Worm (Caenorhabditis elegans): ENCODE measurements around the gene srab-25.
"Not testable (repeated sequence)": the region's sequence is repeated elsewhere in the genome, so short reads cannot be mapped to it uniquely, and the experiment has no call there.

Gene srab-25

DNA sequence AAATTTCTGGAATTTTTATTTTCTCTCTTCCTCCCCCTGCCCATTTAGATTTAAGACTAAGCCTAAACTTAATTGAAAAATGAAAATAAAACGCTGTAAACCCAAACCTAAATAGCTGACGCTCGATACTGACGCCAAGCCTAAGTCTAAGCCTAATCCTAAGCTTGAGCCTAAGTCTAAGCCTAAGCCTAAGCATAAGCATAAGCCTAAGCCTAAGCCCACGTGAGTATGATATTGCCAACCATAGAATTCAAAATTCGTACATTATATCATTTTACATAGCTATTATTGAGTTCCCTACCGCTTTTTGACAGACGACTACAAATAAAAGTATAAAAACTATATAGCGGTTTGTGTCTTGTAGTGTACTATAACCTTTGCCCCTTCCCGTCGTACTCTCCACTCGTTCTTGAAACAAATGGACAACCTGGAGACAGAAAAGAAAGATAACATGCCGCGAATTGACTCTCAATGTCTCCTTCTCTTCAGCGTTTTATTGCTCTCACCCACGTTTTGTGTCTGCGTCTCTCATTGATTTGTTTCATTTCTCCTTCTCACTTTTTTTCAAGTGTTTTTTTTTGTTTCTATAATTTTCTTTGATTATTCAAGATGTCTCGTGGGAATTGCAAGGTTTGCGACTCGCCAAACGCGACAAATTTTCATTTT, 2.4 kb upstream of the srab-25 start, which contains the start of gene nhr-256:
Gene nhr-256, plus strand, starts transcription at position 567 of the 666 bp plus-strand sequence.
- TF ChIP-seq unc-62 (GFP tag; optimal IDR thresholded peaks at IDR 0.05): no peak

DNA sequence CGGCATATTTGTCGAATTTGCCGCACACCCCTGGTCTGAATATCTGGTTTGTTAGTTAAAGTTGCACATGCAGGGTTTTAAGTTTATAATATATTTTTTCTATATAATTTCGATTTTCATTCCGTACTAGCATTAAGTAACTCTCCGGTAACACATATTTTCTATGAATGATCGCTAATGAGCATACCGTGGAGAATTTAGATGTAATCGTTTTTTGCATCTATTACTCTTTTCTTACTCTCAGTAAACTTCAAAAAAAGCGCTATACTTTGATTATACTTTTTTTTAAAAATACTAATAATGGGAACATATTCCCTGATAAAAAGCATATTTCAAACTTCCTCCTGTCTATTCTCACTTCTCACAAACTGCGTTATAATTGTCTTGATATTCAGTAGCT, 6.4 kb downstream of the srab-25 start, which contains the start of gene str-160:
Gene str-160, plus strand, starts transcription at position 301 of the 400 bp plus-strand sequence.
- no peak for TF ChIP-seq unc-62 (GFP tag; optimal IDR thresholded peaks at IDR 0.05)

DNA sequence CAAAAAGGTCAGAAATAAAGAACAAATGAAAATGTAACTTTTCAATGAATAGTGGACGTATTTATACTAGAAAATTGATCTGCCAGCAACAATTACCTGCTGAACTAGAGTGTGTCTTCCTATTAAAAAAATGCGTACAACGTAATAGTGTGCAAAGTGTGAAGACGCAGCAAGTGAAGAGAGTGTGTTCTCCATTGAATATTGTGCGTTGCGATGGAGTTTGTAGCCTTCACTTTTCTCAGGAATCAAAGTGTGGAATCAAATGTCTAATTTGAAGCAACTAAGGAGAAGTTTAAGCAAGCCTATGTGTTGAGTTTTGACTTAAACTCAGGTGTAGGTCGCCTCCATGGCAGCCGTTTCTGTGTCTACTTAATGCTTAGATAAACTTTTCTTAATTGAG, 9.1 kb downstream of the srab-25 start, which contains the start of gene gst-21:
Gene gst-21, minus strand, starts transcription at position 101 of the 400 bp plus-strand sequence.
- TF ChIP-seq unc-62 (GFP tag; optimal IDR thresholded peaks at IDR 0.05): no peak

DNA sequence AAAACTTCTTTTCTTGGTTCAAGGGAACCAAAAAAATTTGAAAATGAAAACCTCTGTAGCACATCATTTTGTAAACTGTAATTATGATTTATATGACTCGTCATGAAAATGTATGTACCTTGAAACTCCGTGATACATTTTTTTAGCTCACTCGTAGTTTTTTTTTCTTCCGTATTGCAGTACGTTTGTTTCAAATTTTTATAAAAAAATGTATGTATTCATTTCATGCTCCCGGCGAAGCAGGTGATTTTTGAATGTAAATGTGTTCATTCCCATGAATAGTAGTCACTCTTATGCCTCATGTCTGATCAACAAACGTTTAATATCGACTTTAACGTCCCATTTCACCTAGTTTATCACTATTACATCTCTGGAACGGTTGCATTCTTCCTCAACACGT, 15.6 kb downstream of the srab-25 start, which contains the start of gene sri-27:
Gene sri-27, plus strand, starts transcription at position 301 of the 400 bp plus-strand sequence.
- TF ChIP-seq unc-62 (GFP tag; optimal IDR thresholded peaks at IDR 0.05): no peak

DNA sequence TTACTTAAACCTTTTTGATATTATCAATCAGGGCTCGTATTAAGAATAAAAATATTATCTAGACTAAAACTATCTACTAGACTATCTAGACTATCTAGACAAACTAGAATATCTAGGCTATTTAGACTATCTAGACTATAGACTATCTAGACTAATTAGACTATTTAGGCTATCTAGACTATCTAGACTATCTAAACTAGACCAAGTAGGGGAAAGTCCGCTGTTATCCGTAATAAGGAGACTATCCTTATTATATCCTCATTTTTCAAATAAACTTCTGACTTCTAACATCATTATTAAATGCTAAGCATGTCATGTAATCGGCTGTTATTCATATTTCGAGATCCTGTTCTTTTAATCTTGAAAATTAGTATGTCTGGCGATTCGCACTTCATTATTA, 19.0 kb downstream of the srab-25 start, which contains the start of gene srw-101:
Gene srw-101, plus strand, starts transcription at position 301 of the 400 bp plus-strand sequence.
- TF ChIP-seq unc-62 (GFP tag; optimal IDR thresholded peaks at IDR 0.05): no peak

DNA sequence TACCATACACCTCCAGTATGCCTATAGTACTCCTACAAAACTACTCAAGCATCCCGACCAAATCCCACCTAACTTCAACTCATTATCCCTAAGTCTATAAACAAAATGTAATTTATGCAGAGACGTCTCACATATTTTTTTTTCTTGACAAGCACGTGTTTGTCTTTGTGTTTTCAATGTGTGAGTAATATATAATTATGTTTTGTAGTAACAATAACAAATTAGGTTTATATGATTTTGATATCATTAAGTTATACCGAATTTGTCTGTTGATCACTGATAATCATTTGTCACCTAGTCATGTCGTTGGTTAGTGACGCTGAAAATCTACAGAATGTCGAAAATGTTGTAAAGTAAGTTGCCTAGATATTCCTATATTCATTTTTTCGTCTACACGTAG, 21.0 kb downstream of the srab-25 start, which contains the start of gene srw-102:
Gene srw-102, plus strand, starts transcription at position 301 of the 400 bp plus-strand sequence.
- TF ChIP-seq unc-62 (GFP tag; optimal IDR thresholded peaks at IDR 0.05): no peak

DNA sequence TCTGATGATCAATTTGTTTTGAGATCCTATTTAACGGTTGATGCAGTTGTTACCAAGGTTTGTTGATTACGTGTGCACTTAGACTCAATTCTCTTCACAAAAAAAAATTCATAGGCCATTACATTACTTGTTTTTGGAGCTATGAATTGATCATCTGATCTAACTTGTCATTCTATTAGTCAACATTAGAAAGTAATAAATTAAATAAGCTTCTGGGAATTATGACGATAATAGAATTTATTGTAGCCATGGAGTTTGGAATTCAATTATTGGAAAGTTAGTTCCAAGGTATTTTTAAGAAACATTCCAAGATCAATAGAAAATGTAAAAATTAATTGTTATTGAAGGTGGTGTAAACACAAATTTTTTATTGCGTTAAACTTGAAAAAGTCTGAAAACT, 22.7 kb downstream of the srab-25 start:
- no peak for TF ChIP-seq unc-62 (GFP tag; optimal IDR thresholded peaks at IDR 0.05)

DNA sequence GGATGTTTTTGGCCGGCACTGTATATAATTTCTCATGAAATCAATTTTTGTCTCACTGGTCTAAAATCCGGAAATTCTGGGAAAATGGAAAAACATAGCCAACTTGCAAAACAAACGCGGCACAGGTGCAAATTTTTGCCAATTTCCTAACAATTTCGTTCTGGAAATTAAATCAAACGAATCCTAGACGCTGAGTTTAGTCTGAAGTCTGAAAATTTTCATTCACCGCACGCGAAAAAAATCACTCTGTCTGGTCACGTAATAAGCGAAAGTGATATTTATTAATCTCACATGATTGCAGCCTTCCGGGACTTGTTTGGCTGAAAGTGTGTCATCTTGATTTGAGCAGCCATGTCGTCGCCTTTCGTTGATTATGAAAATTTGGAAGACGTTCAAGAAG, 24.1 kb downstream of the srab-25 start, which contains the start of gene srw-103:
Gene srw-103, plus strand, starts transcription at position 301 of the 400 bp plus-strand sequence.
- TF ChIP-seq unc-62 (GFP tag; optimal IDR thresholded peaks at IDR 0.05): no peak

DNA sequence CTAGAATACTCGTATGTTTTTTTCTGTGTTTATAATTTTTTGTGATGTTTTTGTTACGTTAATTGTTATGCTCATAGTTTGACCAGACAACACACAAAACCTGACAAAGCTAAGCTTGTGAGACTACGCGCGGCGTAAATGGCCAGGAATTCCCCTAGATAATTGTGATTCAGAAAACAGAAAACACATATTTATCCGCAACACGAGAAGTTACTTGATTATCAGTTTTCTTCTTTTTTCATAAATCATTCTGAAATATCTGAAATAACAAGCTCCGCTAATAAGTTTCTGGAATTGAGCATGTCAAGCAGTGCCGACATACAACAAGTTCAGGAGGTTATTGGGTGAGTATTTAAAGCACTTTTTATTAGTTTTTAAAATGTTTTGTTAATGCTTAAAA, 30.1 kb downstream of the srab-25 start, which contains the start of gene srw-100:
Gene srw-100, plus strand, starts transcription at position 301 of the 400 bp plus-strand sequence.
- no peak for TF ChIP-seq unc-62 (GFP tag; optimal IDR thresholded peaks at IDR 0.05)

DNA sequence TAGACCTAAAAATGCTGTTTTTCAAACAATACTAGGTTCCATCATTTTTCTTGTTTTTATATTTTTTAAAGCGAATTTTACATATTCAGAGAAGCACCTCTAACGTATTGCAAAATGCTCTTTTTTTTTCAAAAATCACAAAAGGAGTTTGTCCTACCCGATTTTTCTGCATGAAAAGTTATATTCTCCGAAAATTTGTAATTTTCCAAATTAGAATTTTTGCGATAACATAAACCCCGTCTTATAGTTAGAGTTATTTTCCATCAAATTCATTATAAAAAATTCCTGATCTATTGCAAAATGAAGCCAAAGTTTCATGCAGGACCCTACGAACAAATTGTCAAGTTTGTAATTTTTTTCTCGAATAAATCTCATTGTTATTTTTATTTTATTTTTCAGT, 32.5 kb downstream of the srab-25 start, which contains the start of gene srw-99:
Gene srw-99, plus strand, starts transcription at position 301 of the 400 bp plus-strand sequence.
- TF ChIP-seq unc-62 (GFP tag; optimal IDR thresholded peaks at IDR 0.05): no peak

DNA sequence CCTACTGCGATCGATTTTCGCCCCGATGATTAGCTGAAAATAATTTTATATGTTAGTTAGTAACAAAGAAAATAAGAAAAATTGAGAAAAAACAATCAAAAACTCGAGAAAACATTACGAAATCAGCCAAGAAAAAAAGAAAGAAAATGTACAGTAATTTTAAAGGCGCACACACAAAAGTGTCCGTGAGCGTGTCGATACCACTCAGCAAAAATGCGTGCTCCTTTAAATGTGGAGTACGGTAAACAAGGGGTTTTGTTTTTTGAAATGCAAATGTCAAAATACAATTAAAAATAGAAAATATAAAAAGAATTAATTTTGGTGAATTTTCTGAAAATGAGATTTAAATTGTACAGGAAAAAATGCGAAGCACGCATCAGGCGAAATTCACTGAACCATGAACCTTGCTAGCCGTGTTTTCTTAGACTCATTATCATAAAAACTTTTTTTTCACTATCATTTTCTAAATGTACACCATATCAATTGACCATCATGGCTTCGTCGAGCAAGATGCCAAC, 39.3 kb downstream of the srab-25 start, which contains the start of gene srw-90:
Gene srw-90, plus strand, starts transcription at position 468 of the 518 bp plus-strand sequence.
- no peak for TF ChIP-seq unc-62 (GFP tag; optimal IDR thresholded peaks at IDR 0.05)

DNA sequence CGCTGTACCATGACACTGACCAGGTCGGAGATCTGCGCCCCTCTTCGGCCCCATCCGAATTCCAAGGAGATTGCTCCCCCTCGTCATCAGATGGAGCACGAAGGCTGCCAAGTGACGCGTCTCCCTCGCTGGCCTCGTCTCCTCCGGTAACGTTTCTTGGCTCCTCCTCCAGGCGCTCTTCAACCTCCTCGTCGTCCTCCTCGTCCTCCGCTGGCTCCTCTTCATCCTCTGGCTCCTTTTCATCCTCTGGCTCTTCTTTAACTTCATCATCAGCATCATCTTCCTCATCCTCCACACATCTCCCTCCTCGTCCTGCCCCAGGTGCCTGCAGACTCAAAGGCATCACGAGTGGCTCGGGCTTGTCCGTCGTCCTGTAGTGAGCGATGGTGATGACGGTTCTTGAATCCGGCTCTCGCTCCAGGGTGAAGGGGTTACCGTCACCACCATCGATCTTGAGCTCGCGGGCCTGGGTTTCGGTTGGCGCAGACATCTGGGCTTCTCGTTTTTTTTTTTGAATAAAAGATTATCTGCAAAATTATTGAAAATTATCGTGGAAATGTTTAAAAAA, 41.7 kb downstream of the srab-25 start:
- TF ChIP-seq unc-62 (GFP tag; optimal IDR thresholded peaks at IDR 0.05): no peak

DNA sequence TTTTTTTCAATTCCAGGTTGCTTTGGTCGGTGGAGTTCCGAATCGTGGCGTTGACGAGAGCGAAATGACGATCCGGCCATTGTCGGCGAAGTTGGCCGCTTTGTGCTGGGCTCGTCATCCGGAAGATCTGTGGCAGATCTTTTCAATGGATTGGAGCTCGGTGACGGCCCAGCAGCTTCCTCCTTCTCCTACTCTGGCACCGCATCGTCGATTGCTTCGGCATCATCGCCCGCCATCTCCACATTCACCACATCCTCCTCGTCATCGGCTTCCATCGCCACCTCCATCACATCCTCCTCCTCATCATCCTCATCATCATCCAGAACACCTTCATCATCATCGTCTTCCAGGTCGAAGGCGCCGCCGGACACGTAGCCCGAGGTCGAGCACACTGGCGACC, 42.6 kb downstream of the srab-25 start:
- TF ChIP-seq unc-62 (GFP tag; optimal IDR thresholded peaks at IDR 0.05): no peak

DNA sequence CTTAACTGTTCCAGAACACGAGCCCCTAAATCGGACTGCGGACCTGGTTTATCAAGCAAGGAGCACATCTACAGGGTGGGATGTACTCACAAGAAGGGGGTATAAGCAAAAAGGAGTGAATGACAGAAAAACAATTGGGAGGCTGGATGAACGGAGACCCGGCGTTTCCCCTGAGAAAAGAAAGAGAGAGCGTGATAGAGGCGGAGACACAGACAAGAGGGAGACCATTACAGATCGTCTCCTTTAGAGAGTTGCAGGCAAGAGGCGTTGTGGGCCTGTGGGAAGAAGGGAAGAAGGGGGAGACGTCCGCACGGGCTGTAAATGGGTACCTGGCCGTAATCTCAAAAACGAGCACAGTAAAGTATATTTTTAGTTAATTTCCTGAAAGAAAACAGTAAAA, 47.1 kb downstream of the srab-25 start, which contains the start of gene Y46H3C.7:
Gene Y46H3C.7, minus strand, starts transcription at position 147 of the 400 bp plus-strand sequence.
- not testable (repeated sequence) for TF ChIP-seq unc-62 (GFP tag; optimal IDR thresholded peaks at IDR 0.05)

DNA sequence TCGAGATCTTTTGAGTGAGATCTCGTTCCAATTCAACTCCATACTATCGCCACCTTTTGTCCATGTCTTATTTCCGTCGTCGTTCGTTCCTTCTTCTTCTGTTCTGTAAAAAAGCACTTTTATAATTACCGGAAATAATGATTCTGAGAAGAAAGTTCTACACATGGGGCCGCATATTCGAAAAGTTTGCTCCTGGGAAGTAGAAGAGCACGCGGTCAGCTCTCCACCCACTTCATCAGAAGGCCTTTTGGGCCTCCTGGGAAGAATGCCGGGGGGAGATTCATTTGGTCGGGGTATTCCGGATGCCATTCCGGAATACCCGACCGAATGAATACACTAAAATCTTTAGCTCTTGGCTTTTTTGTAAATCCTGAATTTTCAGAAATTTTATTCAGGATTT, 48.5 kb downstream of the srab-25 start, which contains the start of gene Y46H3C.5:
Gene Y46H3C.5, minus strand, starts transcription at position 2 of the 400 bp plus-strand sequence.
- TF ChIP-seq unc-62 (GFP tag; optimal IDR thresholded peaks at IDR 0.05): not testable (repeated sequence)
